Fruit fly (Drosophila melanogaster): ENCODE measurements around the gene CG10700.

- no peak for TF ChIP-seq CG8478 (optimal IDR thresholded peaks at IDR 0.05)
- TF ChIP-seq CTCF (optimal IDR thresholded peaks at IDR 0.05), result no peak
Measured at dm6 chr2L:19101744-19102143, 22.9 kb upstream of the CG10700 start, which contains the start of the genes CG17344 and CG43731.

Measured in S2 (cell line).